Fruit fly (Drosophila melanogaster) whole organism, embryonic: ENCODE measurements around the gene CG8097.

Experiments used
- Bteb2 ChIP-seq: fragments of 200-800 bp; sonication (Bioruptor generic); optimal IDR thresholded peaks from 2 replicates; lab custom pipeline; 2016; ENCODE audit warnings: missing biosample characterization, missing genetic modification characterization
- CG10462 ChIP-seq: fragments of 200-800 bp; sonication (Bioruptor generic); optimal IDR thresholded peaks from 2 replicates; lab custom pipeline; 2016; ENCODE audit warnings: missing biosample characterization, missing genetic modification characterization
- CG10959 ChIP-seq: fragments of 200-800 bp; sonication (Bioruptor generic); IDR thresholded peaks from 2 replicates; pipeline ENCODE4 v1.3.6; 2022; ENCODE audit warnings: missing biosample characterization, missing genetic modification characterization
- CG10979 ChIP-seq: fragments of 200-800 bp; sonication (Bioruptor generic); optimal IDR thresholded peaks from 2 replicates; lab custom pipeline; 2018; ENCODE audit warnings: missing biosample characterization, mild to moderate bottlenecking, missing genetic modification characterization, moderate library complexity
- CG12236 ChIP-seq: fragments of 200-800 bp; sonication (Bioruptor generic); optimal IDR thresholded peaks from 2 replicates; lab custom pipeline; 2016; ENCODE audit warnings: missing biosample characterization, missing genetic modification characterization
- CG13296 ChIP-seq: fragments of 200-800 bp; sonication (Bioruptor generic); optimal IDR thresholded peaks from 3 replicates; lab custom pipeline; 2018; ENCODE audit warnings: missing biosample characterization, mild to moderate bottlenecking, missing genetic modification characterization
- CG13624 ChIP-seq: fragments of 200-800 bp; sonication (Bioruptor generic); optimal IDR thresholded peaks from 2 replicates; lab custom pipeline; 2016; ENCODE audit warnings: missing biosample characterization, missing genetic modification characterization
- CG13894 ChIP-seq: fragments of 200-800 bp; sonication (Bioruptor generic); optimal IDR thresholded peaks from 3 replicates; lab custom pipeline; 2018; ENCODE audit warnings: missing biosample characterization, mild to moderate bottlenecking, missing genetic modification characterization, moderate library complexity
- CG16863 ChIP-seq: fragments of 200-800 bp; sonication (Bioruptor generic); optimal IDR thresholded peaks from 3 replicates; lab custom pipeline; 2016; ENCODE audit warnings: missing biosample characterization, missing genetic modification characterization
- CG17385 ChIP-seq: fragments of 200-800 bp; sonication (Bioruptor generic); optimal IDR thresholded peaks from 3 replicates; lab custom pipeline; 2018; ENCODE audit warnings: missing biosample characterization, mild to moderate bottlenecking, missing genetic modification characterization
- CG1832 ChIP-seq: fragments of 200-800 bp; sonication (Bioruptor generic); optimal IDR thresholded peaks from 2 replicates; lab custom pipeline; 2017; ENCODE audit warnings: missing biosample characterization, mild to moderate bottlenecking, missing genetic modification characterization, inconsistent platforms
- CG31388 ChIP-seq: fragments of 200-800 bp; sonication (Bioruptor generic); optimal IDR thresholded peaks from 2 replicates; lab custom pipeline; 2016; ENCODE audit warnings: missing biosample characterization, missing genetic modification characterization
- CG32772 ChIP-seq: fragments of 200-800 bp; sonication (Bioruptor generic); IDR thresholded peaks from 2 replicates; pipeline ENCODE4 v1.3.6; 2022; ENCODE audit warnings: missing biosample characterization, missing genetic modification characterization
- CG33557 ChIP-seq: fragments of 200-800 bp; sonication (Bioruptor generic); optimal IDR thresholded peaks from 2 replicates; lab custom pipeline; 2019; ENCODE audit warnings: missing biosample characterization, mild to moderate bottlenecking, missing genetic modification characterization, moderate library complexity
- CG3726 ChIP-seq: fragments of 200-800 bp; sonication (Bioruptor generic); IDR thresholded peaks from 3 replicates; pipeline ENCODE4, ENCODE4 v1.3.6; 2022; ENCODE audit warnings: missing biosample characterization, missing genetic modification characterization
- CG5245 ChIP-seq: fragments of 200-800 bp; sonication (Bioruptor generic); optimal IDR thresholded peaks from 3 replicates; lab custom pipeline; 2016; ENCODE audit warnings: missing biosample characterization, missing genetic modification characterization
- CG6813 ChIP-seq: fragments of 200-800 bp; sonication (Bioruptor generic); optimal IDR thresholded peaks from 2 replicates; lab custom pipeline; 2017; ENCODE audit warnings: missing biosample characterization, missing genetic modification characterization, mild to moderate bottlenecking, moderate library complexity, missing genetic modification reagents
- CG8478 ChIP-seq: fragments of >200 bp; optimal IDR thresholded peaks from 2 replicates; lab custom pipeline; 2018
- CG9817 ChIP-seq: fragments of 200-800 bp; sonication (Bioruptor generic); optimal IDR thresholded peaks from 2 replicates; lab custom pipeline; 2018; ENCODE audit warnings: missing biosample characterization, mild to moderate bottlenecking, missing genetic modification characterization, moderate library complexity
- CTCF ChIP-seq: fragments of 200-800 bp; sonication (Bioruptor generic); optimal IDR thresholded peaks from 2 replicates; lab custom pipeline; 2017; ENCODE audit warnings: missing biosample characterization, mild to moderate bottlenecking, missing genetic modification characterization, moderate library complexity
- Dad ChIP-seq: fragments of 200-800 bp; sonication (Bioruptor generic); optimal IDR thresholded peaks from 3 replicates; lab custom pipeline; 2016; ENCODE audit warnings: missing biosample characterization, missing genetic modification characterization
- Dll ChIP-seq: fragments of 200-800 bp; sonication (Bioruptor generic); IDR thresholded peaks from 4 replicates; pipeline ENCODE4 v1.3.6; 2022; ENCODE audit warnings: missing biosample characterization, missing genetic modification characterization; ENCODE audit not compliant: partially characterized antibody
- Drgx ChIP-seq: fragments of 200-800 bp; sonication (Bioruptor generic); IDR thresholded peaks from 2 replicates; pipeline ENCODE4 v1.3.6; 2022; ENCODE audit warnings: missing biosample characterization, missing genetic modification characterization
- ERR ChIP-seq: fragments of 200-800 bp; sonication (Bioruptor generic); optimal IDR thresholded peaks from 2 replicates; lab custom pipeline; 2016; ENCODE audit warnings: missing biosample characterization, missing genetic modification characterization
- Eip74EF ChIP-seq, 2 experiments: fragments of 200-800 bp in 1 of 2; fragments of >200 bp in 1 of 2; sonication (Bioruptor generic) in 1 of 2; optimal IDR thresholded peaks; 2 replicates each; lab custom pipeline; 2017 to 2019; ENCODE audit warnings: missing biosample characterization in 2 of 2, missing genetic modification characterization in 2 of 2, mild to moderate bottlenecking in 1 of 2, moderate library complexity in 1 of 2
- Fer3 ChIP-seq: fragments of 200-800 bp; sonication (Bioruptor generic); optimal IDR thresholded peaks from 2 replicates; lab custom pipeline; 2018; ENCODE audit warnings: missing biosample characterization, mild to moderate bottlenecking, missing genetic modification characterization, moderate library complexity
- GATAe ChIP-seq: fragments of 200-800 bp; sonication (Bioruptor generic); conservative IDR thresholded peaks from 2 replicates; pipeline ENCODE4 v1.3.6; 2022; ENCODE audit warnings: missing biosample characterization, missing genetic modification characterization
- Hr51 ChIP-seq, 2 experiments: fragments of 200-800 bp; sonication (Bioruptor generic); optimal IDR thresholded peaks; 2 replicates in 1 of 2; 3 replicates in 1 of 2; lab custom pipeline; 2016 to 2018; ENCODE audit warnings: missing biosample characterization in 2 of 2, missing genetic modification characterization in 2 of 2, mild to moderate bottlenecking in 1 of 2, moderate library complexity in 1 of 2
- Hr78 ChIP-seq, 2 experiments: fragments of 200-800 bp in 1 of 2; fragments of >200 bp in 1 of 2; sonication (Bioruptor generic) in 1 of 2; optimal IDR thresholded peaks; 2 replicates each; lab custom pipeline; 2017 to 2019; ENCODE audit warnings: missing biosample characterization in 2 of 2, missing genetic modification characterization in 2 of 2, mild to moderate bottlenecking in 1 of 2, moderate library complexity in 1 of 2
- Lhr ChIP-seq: fragments of 200-800 bp; sonication (Bioruptor generic); optimal IDR thresholded peaks from 3 replicates; lab custom pipeline; 2017; ENCODE audit warnings: mild to moderate bottlenecking, missing biosample characterization, missing genetic modification reagents, missing genetic modification characterization
- Side ChIP-seq: fragments of 200-800 bp; sonication (Bioruptor generic); optimal IDR thresholded peaks from 2 replicates; lab custom pipeline; 2016; ENCODE audit warnings: missing biosample characterization, missing genetic modification characterization
- Sin3A ChIP-seq: fragments of >200 bp; optimal IDR thresholded peaks from 2 replicates; lab custom pipeline; 2018
- Tbp ChIP-seq: fragments of >200 bp; optimal IDR thresholded peaks from 2 replicates; lab custom pipeline; 2018; ENCODE audit warnings: missing biosample characterization, missing genetic modification characterization
- ase ChIP-seq: fragments of 200-800 bp; sonication (Bioruptor generic); IDR thresholded peaks from 3 replicates; pipeline ENCODE4 v1.3.6; 2022; ENCODE audit warnings: missing biosample characterization, missing genetic modification characterization
- az2 ChIP-seq: fragments of 200-800 bp; sonication (Bioruptor generic); optimal IDR thresholded peaks from 3 replicates; lab custom pipeline; 2016; ENCODE audit warnings: missing biosample characterization, missing genetic modification characterization
- bowl ChIP-seq: fragments of 200-800 bp; sonication (Bioruptor generic); IDR thresholded peaks from 2 replicates; pipeline ENCODE4 v1.3.6; 2022; ENCODE audit warnings: missing biosample characterization, missing genetic modification characterization
- bsh ChIP-seq, 2 experiments: fragments of 200-800 bp; sonication (Bioruptor generic); optimal IDR thresholded peaks; 2 replicates each; lab custom pipeline; 2017 to 2018; ENCODE audit warnings: mild to moderate bottlenecking in 2 of 2, missing biosample characterization in 2 of 2, missing genetic modification characterization in 2 of 2, moderate library complexity in 1 of 2
- dimm ChIP-seq: fragments of 200-800 bp; sonication (Bioruptor generic); IDR thresholded peaks from 2 replicates; pipeline ENCODE4 v1.3.6; 2022; ENCODE audit warnings: missing biosample characterization, missing genetic modification characterization
- dysf ChIP-seq: fragments of 200-800 bp; sonication (Bioruptor generic); IDR thresholded peaks from 3 replicates; pipeline ENCODE4 v1.3.6; 2022; ENCODE audit warnings: missing biosample characterization, missing genetic modification characterization
- eve ChIP-seq, 2 experiments: fragments of >200 bp; optimal IDR thresholded peaks; 2 replicates each; lab custom pipeline; 2017; ENCODE audit warnings: missing biosample characterization in 2 of 2, missing genetic modification characterization in 2 of 2
- fu2 ChIP-seq: fragments of 200-800 bp; sonication (Bioruptor generic); optimal IDR thresholded peaks from 2 replicates; lab custom pipeline; 2016; ENCODE audit warnings: missing biosample characterization, missing genetic modification characterization
- gce ChIP-seq: fragments of 200-800 bp; sonication (Bioruptor generic); IDR thresholded peaks from 3 replicates; pipeline ENCODE4 v1.3.6; 2022; ENCODE audit warnings: missing biosample characterization, missing genetic modification characterization
- gem ChIP-seq: fragments of 200-800 bp; sonication (Bioruptor generic); optimal IDR thresholded peaks from 2 replicates; lab custom pipeline; 2019; ENCODE audit warnings: missing biosample characterization, mild to moderate bottlenecking, missing genetic modification characterization, moderate library complexity
- gsb ChIP-seq: fragments of 200-800 bp; sonication (Bioruptor generic); IDR thresholded peaks from 2 replicates; pipeline ENCODE4 v1.3.6; 2022; ENCODE audit warnings: missing biosample characterization, missing genetic modification characterization
- nau ChIP-seq: fragments of 200-800 bp; sonication (Bioruptor generic); optimal IDR thresholded peaks from 3 replicates; lab custom pipeline; 2017; ENCODE audit warnings: missing biosample characterization, mild to moderate bottlenecking, missing genetic modification characterization, missing genetic modification reagents
- otp ChIP-seq: fragments of 200-800 bp; sonication (Bioruptor generic); IDR thresholded peaks from 3 replicates; pipeline ENCODE4, ENCODE4 v1.3.6; 2022; ENCODE audit warnings: missing biosample characterization, missing genetic modification characterization
- pita ChIP-seq: fragments of 200-800 bp; sonication (Bioruptor generic); optimal IDR thresholded peaks from 2 replicates; lab custom pipeline; 2017; ENCODE audit warnings: missing biosample characterization, mild to moderate bottlenecking, missing genetic modification characterization
- ro ChIP-seq: fragments of 200-800 bp; sonication (Bioruptor generic); IDR thresholded peaks from 2 replicates; pipeline ENCODE4 v1.3.6; 2022; ENCODE audit warnings: missing biosample characterization, missing genetic modification characterization
- row ChIP-seq: fragments of 200-800 bp; sonication (Bioruptor generic); IDR thresholded peaks from 3 replicates; pipeline ENCODE4 v1.3.6; 2022; ENCODE audit warnings: missing biosample characterization, missing genetic modification characterization
- stwl ChIP-seq: fragments of 200-800 bp; sonication (Bioruptor generic); optimal IDR thresholded peaks from 3 replicates; lab custom pipeline; 2018; ENCODE audit warnings: missing biosample characterization, mild to moderate bottlenecking, missing genetic modification characterization, moderate library complexity
- yki ChIP-seq: fragments of >200 bp; optimal IDR thresholded peaks from 3 replicates; lab custom pipeline; 2018
- zf30C ChIP-seq: fragments of 200-800 bp; sonication (Bioruptor generic); optimal IDR thresholded peaks from 3 replicates; lab custom pipeline; 2018; ENCODE audit warnings: missing biosample characterization, mild to moderate bottlenecking, missing genetic modification characterization

CG8097 gene

dm6 chrX:15549055-15549454 is 33.9 kb upstream of the CG8097 start (continued):
- peak; percentile 30 for TF ChIP-seq CG13894
- peak; percentile 63 for TF ChIP-seq fu2 (GFP tag; lab: Kevin White, UChicago)
- TF ChIP-seq Drgx (GFP tag; lab: Robert Waterston, UW), result peak; percentile 74
- peak in 1 of 2 experiments; percentile 74 for TF ChIP-seq Eip74EF (GFP tag; optimal IDR thresholded peaks at IDR 0.05; lab: Kevin White, UChicago)
- TF ChIP-seq CG12236 (GFP tag; lab: Kevin White, UChicago), result peak; percentile 36
- peak; percentile 72 for TF ChIP-seq CG13624
- TF ChIP-seq gem (tag; lab: Kevin White, UChicago), result peak; percentile 89
- TF ChIP-seq stwl (tag; lab: Kevin White, UChicago), result no peak
- TF ChIP-seq ERR, result peak; percentile 6
- no peak for TF ChIP-seq ro
- TF ChIP-seq CG9817, result peak; percentile 79
- no peak for TF ChIP-seq Dll (GFP tag; lab: Robert Waterston, UW)
- peak in 1 of 2 experiments; percentile 81 for TF ChIP-seq eve (GFP tag; optimal IDR thresholded peaks at IDR 0.05; lab: Kevin White, UChicago)
- TF ChIP-seq Fer3 (tag; lab: Kevin White, UChicago), result peak; percentile 79
- no peak for TF ChIP-seq pita
- TF ChIP-seq CG10959, result no peak
- TF ChIP-seq ase (GFP tag; lab: Robert Waterston, UW), result peak; percentile 60; the same call in 2 of the 3 replicates
- TF ChIP-seq CG32772, result peak; percentile 68
- peak; percentile 57 for TF ChIP-seq Bteb2 (GFP tag; lab: Kevin White, UChicago)
- TF ChIP-seq nau (GFP tag; lab: Kevin White, UChicago), result peak; percentile 56
- no peak for TF ChIP-seq GATAe (GFP tag; lab: Robert Waterston, UW)
- no peak for TF ChIP-seq CG33557 (GFP tag; lab: Kevin White, UChicago)
- TF ChIP-seq Dad, result peak; percentile 23
- TF ChIP-seq bsh (GFP tag; optimal IDR thresholded peaks at IDR 0.05; lab: Kevin White, UChicago), result peak in 1 of 2 experiments; percentile 63
- TF ChIP-seq Sin3A, result no peak
- no peak for TF ChIP-seq CTCF (GFP tag; lab: Kevin White, UChicago)
- TF ChIP-seq CG16863 (GFP tag; lab: Kevin White, UChicago), result peak; percentile 59
- no peak for TF ChIP-seq CG1832 (GFP tag; lab: Kevin White, UChicago)
- TF ChIP-seq row, result peak; percentile 80
- TF ChIP-seq CG17385 (GFP tag; lab: Kevin White, UChicago), result peak; percentile 72
- TF ChIP-seq az2 (GFP tag; lab: Kevin White, UChicago), result peak; percentile 57
- peak; percentile 23 for TF ChIP-seq Lhr (GFP tag; lab: Kevin White, UChicago)
- TF ChIP-seq Side (GFP tag; lab: Kevin White, UChicago), result peak; percentile 64
- TF ChIP-seq zf30C (GFP tag; lab: Kevin White, UChicago), result peak; percentile 18
- peak in 1 of 2 experiments; percentile 23 for TF ChIP-seq Hr78 (GFP tag; optimal IDR thresholded peaks at IDR 0.05; lab: Kevin White, UChicago)
- TF ChIP-seq Tbp, result no peak
- peak; percentile 23 for TF ChIP-seq CG31388 (GFP tag; lab: Kevin White, UChicago)
- TF ChIP-seq CG10979, result peak; percentile 72
- no peak for TF ChIP-seq CG8478 (lab: Kevin White, UChicago)
- TF ChIP-seq CG6813 (GFP tag; lab: Kevin White, UChicago), result peak; percentile 55
- TF ChIP-seq Hr51 (GFP tag; optimal IDR thresholded peaks at IDR 0.05; lab: Kevin White, UChicago), result peak; percentile 60 to 90
- TF ChIP-seq dimm, result no peak
- peak; percentile 41 for TF ChIP-seq CG5245 (GFP tag; lab: Kevin White, UChicago)
- no peak for TF ChIP-seq yki (lab: Kevin White, UChicago)
- peak; percentile 29 for TF ChIP-seq CG10462 (GFP tag; lab: Kevin White, UChicago)
- TF ChIP-seq bowl (GFP tag; lab: Robert Waterston, UW), result no peak
- TF ChIP-seq dysf (GFP tag; lab: Robert Waterston, UW), result peak; percentile 89
- no peak for TF ChIP-seq otp (GFP tag; lab: Robert Waterston, UW)
- peak; percentile 78 for TF ChIP-seq CG13296
- TF ChIP-seq gsb (GFP tag; lab: Robert Waterston, UW), result peak; percentile 66
- peak; percentile 48; the same call in 1 of the 3 replicates for TF ChIP-seq gce
- TF ChIP-seq CG3726 (GFP tag; lab: Robert Waterston, UW), result peak; percentile 54; the same call in 1 of the 3 replicates
